Worm (Caenorhabditis elegans) whole organism, young adult: ENCODE data around the gene Y55F3AM.21.

ENCODE experiments used
- B0261.1 ChIP-seq: sonication (generic microtip); optimal IDR thresholded peaks from 2 replicates; lab custom pipeline; 2016; ENCODE audit warnings: mild to moderate bottlenecking, missing genetic modification characterization, moderate library complexity, missing compliant biosample characterization
- F52B5.7 ChIP-seq: sonication (generic microtip); optimal IDR thresholded peaks from 2 replicates; lab custom pipeline; 2016; ENCODE audit warnings: mild to moderate bottlenecking, missing genetic modification characterization, missing compliant biosample characterization
- aptf-3 ChIP-seq: fragments of 200-800 bp; sonication (Bioruptor generic); IDR thresholded peaks from 2 replicates; pipeline ENCODE4 v1.3.6; 2022; ENCODE audit warnings: missing genetic modification characterization, missing compliant biosample characterization
- cebp-1 ChIP-seq, 2 experiments: fragments of 200-800 bp in 1 of 2; sonication (Bioruptor generic) in 1 of 2; sonication (generic microtip) in 1 of 2; IDR thresholded peaks in 1 of 2; optimal IDR thresholded peaks in 1 of 2; 2 replicates each; pipeline versions ENCODE4 v1.3.6 to Lab custom; 2017 to 2022; ENCODE audit warnings: missing compliant biosample characterization in 2 of 2, missing genetic modification characterization in 2 of 2, mild to moderate bottlenecking in 1 of 2, missing genetic modification reagents in 1 of 2, moderate library complexity in 1 of 2
- ceh-40 ChIP-seq: fragments of 200-800 bp; sonication (Bioruptor generic); IDR thresholded peaks from 2 replicates; pipeline ENCODE4 v1.3.6; 2022; ENCODE audit warnings: missing genetic modification characterization, missing compliant biosample characterization
- egrh-3 ChIP-seq: fragments of 200-800 bp; sonication (Bioruptor generic); IDR thresholded peaks from 2 replicates; pipeline ENCODE4 v1.3.6; 2022; ENCODE audit warnings: missing genetic modification reagents, missing genetic modification characterization, missing compliant biosample characterization
- ets-4 ChIP-seq: fragments of 200-800 bp; sonication (Bioruptor generic); optimal IDR thresholded peaks from 2 replicates; lab custom pipeline; 2018; ENCODE audit warnings: mild to moderate bottlenecking, missing genetic modification characterization, missing compliant biosample characterization
- hmg-20 ChIP-seq: fragments of 200-800 bp; sonication (Bioruptor generic); IDR thresholded peaks from 2 replicates; pipeline ENCODE4 v1.3.6; 2022; ENCODE audit warnings: missing genetic modification reagents, missing genetic modification characterization, missing compliant biosample characterization
- let-607 ChIP-seq, 2 experiments: fragments of 200-800 bp in 1 of 2; sonication (Bioruptor generic) in 1 of 2; sonication (generic microtip) in 1 of 2; optimal IDR thresholded peaks; 2 replicates each; lab custom pipeline; 2016 to 2018; ENCODE audit warnings: mild to moderate bottlenecking in 2 of 2, missing compliant biosample characterization in 2 of 2, missing genetic modification characterization in 2 of 2, moderate library complexity in 2 of 2, missing genotype in 1 of 2
- lir-1 ChIP-seq: fragments of 200-800 bp; sonication (Bioruptor generic); conservative IDR thresholded peaks from 2 replicates; pipeline ENCODE4 v1.3.6; 2022; ENCODE audit warnings: missing genetic modification reagents, missing genetic modification characterization, missing compliant biosample characterization
- mcd-1 ChIP-seq: fragments of 200-800 bp; sonication (Bioruptor generic); IDR thresholded peaks from 2 replicates; pipeline ENCODE4 v1.3.6; 2022; ENCODE audit warnings: missing genetic modification reagents, missing genetic modification characterization, missing compliant biosample characterization
- mel-28 ChIP-seq: sonication (generic microtip); optimal IDR thresholded peaks from 2 replicates; lab custom pipeline; 2016; ENCODE audit warnings: borderline replicate concordance, mild to moderate bottlenecking, missing genetic modification characterization, missing compliant biosample characterization
- nhr-90 ChIP-seq: sonication (generic microtip); optimal IDR thresholded peaks from 2 replicates; lab custom pipeline; 2016; ENCODE audit warnings: missing genotype, mild to moderate bottlenecking, missing genetic modification characterization, missing compliant biosample characterization
- repo-1 ChIP-seq: sonication (generic microtip); optimal IDR thresholded peaks from 2 replicates; lab custom pipeline; 2017; ENCODE audit warnings: mild to moderate bottlenecking, missing genetic modification characterization, missing compliant biosample characterization
- sea-2 ChIP-seq: fragments of 200-800 bp; sonication (Bioruptor generic); IDR thresholded peaks from 2 replicates; pipeline ENCODE4 v1.3.6; 2022; ENCODE audit warnings: missing genetic modification characterization, missing compliant biosample characterization
- snpc-1.1 ChIP-seq: sonication (generic microtip); optimal IDR thresholded peaks from 2 replicates; lab custom pipeline; 2017; ENCODE audit warnings: missing genetic modification characterization, mild to moderate bottlenecking, missing compliant biosample characterization, antibody characterized with exemption, moderate library complexity, missing genotype, missing genetic modification reagents; ENCODE audit not compliant: insufficient read depth
- snpc-3.4 ChIP-seq: sonication (generic microtip); optimal IDR thresholded peaks from 2 replicates; lab custom pipeline; 2017; ENCODE audit warnings: missing genetic modification characterization, mild to moderate bottlenecking, missing compliant biosample characterization, antibody characterized with exemption, moderate library complexity, missing genotype, missing genetic modification reagents
- sptf-2 ChIP-seq: fragments of 200-800 bp; sonication (Bioruptor generic); optimal IDR thresholded peaks from 2 replicates; lab custom pipeline; 2018; ENCODE audit warnings: mild to moderate bottlenecking, missing genetic modification characterization, missing compliant biosample characterization
- tbx-9 ChIP-seq: sonication (generic microtip); optimal IDR thresholded peaks from 2 replicates; lab custom pipeline; 2016; ENCODE audit warnings: borderline replicate concordance, missing genetic modification characterization, inconsistent platforms, missing compliant biosample characterization
- unc-130 ChIP-seq: sonication (generic microtip); optimal IDR thresholded peaks from 2 replicates; lab custom pipeline; 2016; ENCODE audit warnings: missing genetic modification reagents, missing genetic modification characterization, missing compliant biosample characterization
- ztf-22 ChIP-seq: fragments of 200-800 bp; sonication (Bioruptor generic); optimal IDR thresholded peaks from 2 replicates; lab custom pipeline; 2018; ENCODE audit warnings: mild to moderate bottlenecking, missing genetic modification characterization, moderate library complexity, missing compliant biosample characterization
- ztf-26 ChIP-seq: sonication (generic microtip); optimal IDR thresholded peaks from 2 replicates; lab custom pipeline; 2017; ENCODE audit warnings: missing genetic modification characterization, missing compliant biosample characterization

Y55F3AM.21 gene

DNA sequence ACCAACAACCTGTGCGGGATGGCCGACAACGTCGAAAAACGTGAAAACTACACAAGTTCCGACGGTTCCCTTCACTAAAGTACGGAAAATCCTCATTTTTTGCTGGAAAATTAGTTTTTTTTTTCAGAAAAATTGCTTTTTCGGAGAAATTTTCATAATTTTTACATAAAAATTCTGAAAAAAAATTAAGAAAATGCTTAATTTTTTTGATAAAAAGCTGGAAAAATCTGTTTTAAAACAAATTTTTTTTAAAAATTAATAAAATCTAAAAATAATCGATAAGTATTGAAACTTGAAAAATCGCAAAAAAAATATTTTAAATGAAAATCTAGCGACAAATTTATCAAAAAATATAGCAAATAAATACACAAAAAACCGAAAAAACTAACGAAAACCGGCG, 45.7 kb downstream of the Y55F3AM.21 start, which contains the start of gene immp-2:
Gene immp-2 (minus strand): TSS at position 101 of the 400 bp plus-strand sequence.
- TF ChIP-seq hmg-20 (GFP tag; lab: Robert Waterston, UW) (no peak), repo-1 (tag; lab: Kevin White, UChicago) (no peak), B0261.1 (tag; lab: Kevin White, UChicago) (no peak), nhr-90 (tag; lab: Kevin White, UChicago) (no peak), let-607 (tag; optimal IDR thresholded peaks at IDR 0.05; lab: Kevin White, UChicago) (no peak)

DNA sequence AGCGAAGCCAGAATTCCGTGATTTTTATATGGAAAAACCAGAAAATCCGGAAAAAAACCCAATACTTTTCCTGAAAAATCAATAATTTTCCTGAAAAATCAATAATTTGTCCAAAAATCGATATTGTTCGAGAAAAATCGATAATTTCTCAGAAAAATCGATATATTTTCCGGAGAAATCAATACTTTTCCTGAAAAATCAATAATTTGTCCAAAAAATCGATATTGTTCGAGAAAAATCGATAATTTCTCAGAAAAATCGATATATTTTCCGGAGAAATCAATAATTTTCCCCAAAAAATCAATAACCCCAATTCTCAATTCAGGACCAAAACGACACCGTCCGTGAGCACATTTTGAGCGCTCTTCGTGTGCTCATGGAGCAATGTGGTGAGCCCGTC, 51.0 kb downstream of the Y55F3AM.21 start:
- TF ChIP-seq sea-2 (GFP tag; lab: Robert Waterston, UW) (no peak), unc-130 (GFP tag; lab: Kevin White, UChicago) (no peak), egrh-3 (no peak), ets-4 (GFP tag; lab: Kevin White, UChicago) (no peak), aptf-3 (GFP tag; lab: Robert Waterston, UW) (no peak), F52B5.7 (tag; lab: Kevin White, UChicago) (no peak), ceh-40 (no peak), snpc-1.1 (tag; lab: Kevin White, UChicago) (no peak), mel-28 (tag; lab: Kevin White, UChicago) (no peak), snpc-3.4 (tag; lab: Kevin White, UChicago) (no peak), ztf-22 (GFP tag; lab: Kevin White, UChicago) (no peak), mcd-1 (GFP tag; lab: Robert Waterston, UW) (no peak), lir-1 (GFP tag; lab: Robert Waterston, UW) (no peak), tbx-9 (tag; lab: Kevin White, UChicago) (no peak), let-607 (tag; optimal IDR thresholded peaks at IDR 0.05; lab: Kevin White, UChicago) (no peak), cebp-1 (GFP tag; IDR thresholded peaks at IDR 0.05; lab: Robert Waterston, UW) (no peak), cebp-1 (tag; optimal IDR thresholded peaks at IDR 0.05; lab: Kevin White, UChicago) (no peak), sptf-2 (no peak)

DNA sequence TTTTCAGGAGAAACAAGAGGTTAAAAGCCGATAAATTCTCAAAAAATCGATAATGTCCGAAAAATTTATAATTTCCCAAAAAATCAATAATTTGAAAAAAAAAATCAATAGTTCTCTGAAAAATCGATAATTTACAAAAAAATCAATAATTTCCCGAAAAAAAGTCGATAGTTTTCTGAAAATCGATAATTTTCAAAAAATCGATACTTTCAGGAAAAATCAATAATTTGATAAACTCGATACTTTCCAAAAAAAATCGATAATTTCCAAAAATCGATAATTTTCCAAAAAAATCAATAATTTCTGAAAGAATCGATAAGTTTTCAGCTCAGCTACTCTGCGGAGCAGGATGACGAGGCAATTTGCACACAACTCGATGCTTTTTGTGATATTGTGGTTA, 51.8 kb downstream of the Y55F3AM.21 start:
- no peak for TF ChIP-seq ztf-26 (tag; lab: Kevin White, UChicago)
